Worm (Caenorhabditis elegans) whole organism, L4 larva: Measurements from ENCODE around the gene zer-1.

Experiments used
- T20F7.1 ChIP-seq: fragments of 200-800 bp; sonication (Bioruptor generic); optimal IDR thresholded peaks from 2 replicates; lab custom pipeline; 2018; ENCODE audit warnings: mild to moderate bottlenecking, missing genetic modification characterization, missing compliant biosample characterization
- Y48G9A.11 ChIP-seq: fragments of 200-800 bp; sonication (Bioruptor generic); IDR thresholded peaks from 2 replicates; pipeline ENCODE4 v1.3.6; 2022; ENCODE audit warnings: missing genetic modification reagents, missing genetic modification characterization, missing compliant biosample characterization
- ZK546.5 ChIP-seq, 2 experiments: sonication (generic microtip); optimal IDR thresholded peaks; 2 replicates each; lab custom pipeline; 2017; ENCODE audit warnings: missing biosample characterization in 2 of 2, missing genetic modification characterization in 2 of 2
- aha-1 ChIP-seq: fragments of 150-350 bp; peaks from one replicate; lab custom pipeline; 2014; ENCODE audit warnings: missing biosample characterization, missing genetic modification characterization
- ama-1 ChIP-seq: fragments of 150-350 bp; optimal IDR thresholded peaks from 2 replicates; lab custom pipeline; 2014; ENCODE audit warnings: inconsistent platforms, mixed read lengths
- ceh-28 ChIP-seq: fragments of 150-350 bp; optimal IDR thresholded peaks from 2 replicates; lab custom pipeline; 2014; ENCODE audit warnings: missing biosample characterization, missing genetic modification reagents, missing genetic modification characterization
- ceh-32 ChIP-seq: sonication (generic microtip); optimal IDR thresholded peaks from 2 replicates; lab custom pipeline; 2016; ENCODE audit warnings: mild to moderate bottlenecking, missing genetic modification characterization, missing compliant biosample characterization; ENCODE audit not compliant: poor library complexity
- cey-2 ChIP-seq: sonication (generic microtip); optimal IDR thresholded peaks from 3 replicates; lab custom pipeline; 2017; ENCODE audit warnings: missing genetic modification characterization, mild to moderate bottlenecking, missing compliant biosample characterization, antibody characterized with exemption, borderline replicate concordance; ENCODE audit not compliant: insufficient read depth
- ctbp-1 ChIP-seq: fragments of 200-800 bp; sonication (Bioruptor generic); IDR thresholded peaks from 2 replicates; pipeline ENCODE4 v1.3.6; 2022; ENCODE audit warnings: missing genetic modification reagents, missing genetic modification characterization, missing compliant biosample characterization
- daf-12 ChIP-seq: fragments of 150-350 bp; optimal IDR thresholded peaks from 2 replicates; lab custom pipeline; 2014; ENCODE audit warnings: missing biosample characterization, missing genetic modification reagents, missing genetic modification characterization
- daf-16 ChIP-seq, 3 experiments: sonication (generic microtip); optimal IDR thresholded peaks; 2 replicates each; lab custom pipeline; 2016 to 2017; ENCODE audit warnings: missing genetic modification characterization in 3 of 3, missing genetic modification reagents in 3 of 3, mild to moderate bottlenecking in 2 of 3, missing compliant biosample characterization in 2 of 3, missing biosample characterization in 1 of 3, moderate library complexity in 1 of 3
- dmd-6 ChIP-seq: fragments of 200-800 bp; sonication (Bioruptor generic); IDR thresholded peaks from 2 replicates; pipeline ENCODE4 v1.3.6; 2022; ENCODE audit warnings: missing genetic modification reagents, missing genetic modification characterization, missing compliant biosample characterization
- dve-1 ChIP-seq: sonication (generic microtip); optimal IDR thresholded peaks from 2 replicates; lab custom pipeline; 2017; ENCODE audit warnings: antibody characterized with exemption, mild to moderate bottlenecking, missing genetic modification characterization, missing compliant biosample characterization; ENCODE audit not compliant: insufficient read depth
- egl-27 ChIP-seq: sonication (generic microtip); optimal IDR thresholded peaks from 3 replicates; lab custom pipeline; 2017; ENCODE audit warnings: missing biosample characterization, missing genetic modification reagents, missing genetic modification characterization
- egl-43 ChIP-seq: fragments of 200-800 bp; sonication (Bioruptor generic); IDR thresholded peaks from 2 replicates; pipeline ENCODE4 v1.3.6; 2022; ENCODE audit warnings: missing genetic modification reagents, missing genetic modification characterization, missing compliant biosample characterization
- fkh-10 ChIP-seq: fragments of 150-350 bp; optimal IDR thresholded peaks from 2 replicates; lab custom pipeline; 2014; ENCODE audit warnings: missing biosample characterization, missing genetic modification reagents, missing genetic modification characterization
- hlh-11 ChIP-seq: fragments of 200-800 bp; sonication (Bioruptor generic); optimal IDR thresholded peaks from 2 replicates; lab custom pipeline; 2018; ENCODE audit warnings: mild to moderate bottlenecking, missing genetic modification characterization, missing compliant biosample characterization
- hlh-30 ChIP-seq: sonication (generic microtip); optimal IDR thresholded peaks from 2 replicates; lab custom pipeline; 2017; ENCODE audit warnings: antibody characterized with exemption, mild to moderate bottlenecking, missing genetic modification characterization, missing compliant biosample characterization; ENCODE audit not compliant: insufficient read depth
- jun-1 ChIP-seq: fragments of 150-350 bp; optimal IDR thresholded peaks from 2 replicates; lab custom pipeline; 2014; ENCODE audit warnings: missing biosample characterization, missing genetic modification reagents, missing genetic modification characterization
- lin-1 ChIP-seq: fragments of 200-800 bp; sonication (Bioruptor generic); IDR thresholded peaks from 2 replicates; pipeline ENCODE4 v1.3.6; 2022; ENCODE audit warnings: missing genetic modification reagents, missing genetic modification characterization, missing compliant biosample characterization
- lin-29 ChIP-seq: fragments of 200-800 bp; sonication (Bioruptor generic); IDR thresholded peaks from 2 replicates; pipeline ENCODE4 v1.3.6; 2022; ENCODE audit warnings: missing genetic modification reagents, missing genetic modification characterization, missing compliant biosample characterization
- lin-39 ChIP-seq: fragments of 150-350 bp; optimal IDR thresholded peaks from 2 replicates; lab custom pipeline; 2014; ENCODE audit warnings: missing biosample characterization, missing genetic modification reagents, missing genetic modification characterization
- lir-3 ChIP-seq: sonication (generic microtip); optimal IDR thresholded peaks from 2 replicates; lab custom pipeline; 2016; ENCODE audit warnings: mild to moderate bottlenecking, missing genetic modification characterization, missing compliant biosample characterization
- lsy-2 ChIP-seq, 2 experiments: fragments of 150-350 bp in 1 of 2; sonication (generic microtip) in 1 of 2; optimal IDR thresholded peaks; 2 replicates each; lab custom pipeline; 2014 to 2017; ENCODE audit warnings: missing biosample characterization in 2 of 2, missing genetic modification characterization in 2 of 2
- madf-5 ChIP-seq, 2 experiments: fragments of 200-800 bp; sonication (Bioruptor generic); IDR thresholded peaks; 2 replicates each; pipeline ENCODE4 v1.3.6; 2022; ENCODE audit warnings: missing compliant biosample characterization in 2 of 2, missing genetic modification characterization in 2 of 2
- mdl-1 ChIP-seq, 2 experiments: fragments of 150-350 bp in 1 of 2; sonication (generic microtip) in 1 of 2; optimal IDR thresholded peaks; 2 replicates each; lab custom pipeline; 2014 to 2017; ENCODE audit warnings: missing biosample characterization in 2 of 2, missing genetic modification characterization in 2 of 2
- mep-1 ChIP-seq: fragments of 150-350 bp; sonication (generic microtip); optimal IDR thresholded peaks from 3 replicates; lab custom pipeline; 2014; ENCODE audit warnings: missing biosample characterization, missing genetic modification characterization
- mes-2 ChIP-seq: sonication (generic microtip); optimal IDR thresholded peaks from 2 replicates; lab custom pipeline; 2016; ENCODE audit warnings: missing genotype, mild to moderate bottlenecking, missing genetic modification characterization, missing compliant biosample characterization; ENCODE audit not compliant: poor library complexity, severe bottlenecking
- mxl-3 ChIP-seq: fragments of 200-800 bp; sonication (Bioruptor generic); optimal IDR thresholded peaks from 2 replicates; lab custom pipeline; 2018; ENCODE audit warnings: mild to moderate bottlenecking, missing genetic modification characterization, missing compliant biosample characterization
- nhr-102 ChIP-seq: sonication (generic microtip); optimal IDR thresholded peaks from 2 replicates; lab custom pipeline; 2016; ENCODE audit warnings: mild to moderate bottlenecking, missing genetic modification characterization, moderate library complexity, missing compliant biosample characterization
- nhr-11 ChIP-seq: fragments of 150-350 bp; optimal IDR thresholded peaks from 2 replicates; lab custom pipeline; 2014; ENCODE audit warnings: missing biosample characterization, missing genetic modification characterization
- nhr-25 ChIP-seq: sonication (generic microtip); optimal IDR thresholded peaks from 2 replicates; lab custom pipeline; 2017; ENCODE audit warnings: missing genetic modification characterization, mild to moderate bottlenecking, missing compliant biosample characterization, antibody characterized with exemption, moderate library complexity, borderline replicate concordance; ENCODE audit not compliant: insufficient read depth
- nhr-28 ChIP-seq: fragments of 150-350 bp; optimal IDR thresholded peaks from 2 replicates; lab custom pipeline; 2014; ENCODE audit warnings: missing biosample characterization, missing genetic modification characterization
- nhr-42 ChIP-seq: fragments of 200-800 bp; sonication (Bioruptor generic); IDR thresholded peaks from 2 replicates; pipeline ENCODE4 v1.3.6; 2022; ENCODE audit warnings: missing genetic modification characterization, missing compliant biosample characterization
- nhr-6 ChIP-seq: fragments of 150-350 bp; optimal IDR thresholded peaks from 2 replicates; lab custom pipeline; 2014; ENCODE audit warnings: missing biosample characterization, missing genetic modification characterization
- nhr-76 ChIP-seq: fragments of 150-350 bp; optimal IDR thresholded peaks from 2 replicates; lab custom pipeline; 2014; ENCODE audit warnings: missing biosample characterization, missing genetic modification characterization
- nhr-77 ChIP-seq: fragments of 150-350 bp; optimal IDR thresholded peaks from 2 replicates; lab custom pipeline; 2014; ENCODE audit warnings: missing biosample characterization, missing genetic modification characterization
- pha-4 ChIP-seq, 2 experiments: fragments of 150-350 bp in 1 of 2; fragments of 200-800 bp in 1 of 2; sonication (Bioruptor generic) in 1 of 2; IDR thresholded peaks in 1 of 2; optimal IDR thresholded peaks in 1 of 2; 2 replicates each; pipeline versions ENCODE4 v1.3.6 to Lab custom; 2014 to 2022; ENCODE audit warnings: missing genetic modification characterization in 2 of 2, missing genetic modification reagents in 2 of 2, missing biosample characterization in 1 of 2, missing compliant biosample characterization in 1 of 2
- php-3 ChIP-seq: fragments of 200-800 bp; sonication (Bioruptor generic); IDR thresholded peaks from 2 replicates; pipeline ENCODE4 v1.3.6; 2022; ENCODE audit warnings: missing genetic modification reagents, missing genetic modification characterization, missing compliant biosample characterization
- sdz-12 ChIP-seq: fragments of 200-800 bp; sonication (Bioruptor generic); optimal IDR thresholded peaks from 2 replicates; lab custom pipeline; 2018; ENCODE audit warnings: mild to moderate bottlenecking, missing genetic modification characterization, missing compliant biosample characterization
- snpc-4 ChIP-seq: fragments of 150-350 bp; optimal IDR thresholded peaks from 2 replicates; lab custom pipeline; 2014; ENCODE audit warnings: missing biosample characterization, missing genetic modification characterization
- spr-1 ChIP-seq: sonication (generic microtip); optimal IDR thresholded peaks from 2 replicates; lab custom pipeline; 2016; ENCODE audit warnings: mild to moderate bottlenecking, missing genetic modification characterization, missing compliant biosample characterization
- zip-2 ChIP-seq: fragments of 150-350 bp; optimal IDR thresholded peaks from 2 replicates; lab custom pipeline; 2014; ENCODE audit warnings: missing biosample characterization, missing genetic modification characterization
- ztf-7 ChIP-seq: fragments of 150-350 bp; optimal IDR thresholded peaks from 2 replicates; lab custom pipeline; 2014; ENCODE audit warnings: missing biosample characterization, missing genetic modification characterization

zer-1 gene

DNA sequence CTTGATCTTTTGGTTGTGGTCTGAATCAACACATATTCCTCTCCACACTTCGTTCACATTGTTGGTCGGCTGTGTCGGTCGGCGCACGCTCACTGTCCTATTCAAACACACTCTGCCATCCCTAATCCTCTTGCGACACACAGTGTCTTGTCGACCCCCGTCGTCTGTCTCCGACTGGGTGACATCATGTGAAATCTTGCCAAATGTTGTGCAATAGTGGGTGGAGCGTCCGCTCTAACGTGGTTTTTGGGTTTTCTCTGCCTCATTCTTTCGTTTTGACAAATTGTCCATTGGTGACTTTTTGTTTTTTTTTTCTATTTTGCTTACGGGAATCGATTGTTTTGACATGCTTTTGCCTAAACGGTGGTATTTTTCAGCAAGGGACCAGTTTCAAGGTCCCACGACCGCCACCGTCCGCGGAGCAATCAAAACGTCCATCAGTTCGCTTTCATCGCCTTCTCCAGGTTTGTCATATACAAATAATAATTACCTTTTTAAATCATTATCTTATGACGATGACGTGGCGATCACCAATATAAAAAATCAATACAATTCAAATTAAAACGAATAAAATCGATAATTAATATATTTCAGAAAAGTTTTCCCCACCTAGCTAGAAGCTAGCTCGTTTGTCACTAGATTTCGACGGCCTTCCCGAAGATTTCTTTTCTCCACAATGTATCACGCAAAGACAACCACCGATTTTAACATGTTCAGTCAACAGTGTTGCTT is 52.7 kb downstream of the zer-1 start (continued):
- TF ChIP-seq lir-3 (tag; lab: Kevin White, UChicago), result no peak
- TF ChIP-seq nhr-42 (GFP tag; lab: Robert Waterston, UW), result peak; percentile 82
- no peak for TF ChIP-seq ceh-32 (tag; lab: Kevin White, UChicago)
- peak; percentile 37 for TF ChIP-seq nhr-76
- TF ChIP-seq hlh-30 (tag; lab: Kevin White, UChicago), result peak; percentile 98
- TF ChIP-seq daf-12 (tag; lab: Kevin White, UChicago), result no peak
- TF ChIP-seq zip-2, result no peak
- peak; percentile 92 for TF ChIP-seq nhr-25 (tag; lab: Kevin White, UChicago)
- peak; percentile 96 for TF ChIP-seq fkh-10 (GFP tag; lab: Kevin White, UChicago)
- TF ChIP-seq pha-4 (GFP tag; IDR thresholded peaks at IDR 0.05; lab: Robert Waterston, UW), result peak; percentile 79
- TF ChIP-seq pha-4 (tag; optimal IDR thresholded peaks at IDR 0.05; lab: Kevin White, UChicago), result peak; percentile 75
- no peak for TF ChIP-seq lin-29 (GFP tag; lab: Robert Waterston, UW)
- peak; percentile 86 to 98 for TF ChIP-seq mdl-1 (tag; optimal IDR thresholded peaks at IDR 0.05; lab: Kevin White, UChicago)
- peak; percentile 78 for TF ChIP-seq egl-43 (GFP tag; lab: Robert Waterston, UW)
- peak; percentile 82 for TF ChIP-seq ctbp-1
- no peak for TF ChIP-seq egl-27 (tag; lab: Kevin White, UChicago)
- TF ChIP-seq snpc-4 (tag; lab: Kevin White, UChicago), result no peak
- TF ChIP-seq lin-1, result peak; percentile 78; the same call in 1 of the 2 replicates
- TF ChIP-seq cey-2 (tag; lab: Kevin White, UChicago), result peak; percentile 82
- no peak for TF ChIP-seq Y48G9A.11 (GFP tag; lab: Robert Waterston, UW)
- TF ChIP-seq spr-1 (tag; lab: Kevin White, UChicago), result peak; percentile 75
- peak; percentile 78 to 92 for TF ChIP-seq lsy-2 (tag; optimal IDR thresholded peaks at IDR 0.05; lab: Kevin White, UChicago)
- TF ChIP-seq, all 104 proteins: peak for 64

DNA sequence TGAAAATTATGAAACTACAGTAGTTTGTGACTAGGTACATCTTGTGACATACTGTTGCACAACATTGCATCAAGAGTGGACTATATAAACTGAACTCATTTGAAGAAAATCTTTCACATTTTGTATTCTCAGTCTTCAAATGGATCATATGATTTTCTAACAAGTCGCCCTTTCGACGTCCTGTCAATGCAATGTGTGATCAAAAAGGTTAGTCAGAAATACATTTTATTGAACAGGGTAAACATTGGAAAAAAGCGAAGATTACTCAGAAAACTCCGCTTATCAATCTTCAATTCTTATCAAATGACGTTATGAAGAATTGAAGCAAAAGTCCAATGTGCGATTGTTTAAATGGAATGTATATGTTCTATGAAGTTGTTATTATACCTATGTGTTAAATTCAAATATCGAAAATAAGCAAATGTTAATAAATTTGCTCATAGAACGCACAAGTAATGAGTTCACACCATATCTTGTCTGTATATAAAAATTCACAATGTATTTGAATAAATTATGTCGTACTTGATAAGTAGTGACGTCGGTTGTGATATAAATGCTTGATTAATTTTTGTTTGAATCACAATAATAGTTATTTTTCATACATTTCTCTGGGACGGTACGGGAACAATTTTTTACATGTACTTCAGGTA is 53.6 kb downstream of the zer-1 start, which contains the start of gene zip-2:
Gene zip-2, plus strand, starts transcription at position 128 of the 650 bp plus-strand sequence.
- TF ChIP-seq nhr-76, result no peak
- no peak for TF ChIP-seq lin-39
- TF ChIP-seq T20F7.1, result peak; percentile 38
- TF ChIP-seq egl-27 (tag; lab: Kevin White, UChicago), result no peak
- TF ChIP-seq ama-1 (lab: Kevin White, UChicago), result no peak
- peak in 1 of 2 experiments; percentile 58 for TF ChIP-seq lsy-2 (tag; optimal IDR thresholded peaks at IDR 0.05; lab: Kevin White, UChicago)
- peak; percentile 91 for TF ChIP-seq nhr-28 (tag; lab: Kevin White, UChicago)
- TF ChIP-seq nhr-11 (tag; lab: Kevin White, UChicago), result peak; percentile 33
- TF ChIP-seq aha-1 (tag; lab: Kevin White, UChicago), result peak; percentile 91
- peak; percentile 74 for TF ChIP-seq hlh-30 (tag; lab: Kevin White, UChicago)
- peak; percentile 7 for TF ChIP-seq ztf-7 (tag; lab: Kevin White, UChicago)
- peak; percentile 71 for TF ChIP-seq nhr-77 (tag; lab: Kevin White, UChicago)
- TF ChIP-seq madf-5 (GFP tag; IDR thresholded peaks at IDR 0.05; lab: Robert Waterston, UW), result no peak
- no peak for TF ChIP-seq daf-16 (GFP tag; optimal IDR thresholded peaks at IDR 0.05; lab: Kevin White, UChicago)
- TF ChIP-seq daf-16 (tag; optimal IDR thresholded peaks at IDR 0.05; lab: Kevin White, UChicago), result peak; percentile 95
- TF ChIP-seq hlh-11 (tag; lab: Kevin White, UChicago), result peak; percentile 89
- TF ChIP-seq php-3, result peak; percentile 64
- no peak for TF ChIP-seq ZK546.5 (tag; optimal IDR thresholded peaks at IDR 0.05; lab: Kevin White, UChicago)
- TF ChIP-seq lin-1, result peak; percentile 72; the same call in 1 of the 2 replicates
- TF ChIP-seq ceh-28 (tag; lab: Kevin White, UChicago), result no peak
- TF ChIP-seq dmd-6 (GFP tag; lab: Robert Waterston, UW), result peak; percentile 90
- TF ChIP-seq dve-1 (tag; lab: Kevin White, UChicago), result peak; percentile 95
- no peak for TF ChIP-seq sdz-12 (GFP tag; lab: Kevin White, UChicago)
- TF ChIP-seq mep-1 (tag; lab: Kevin White, UChicago), result peak; percentile 68
- peak; percentile 43 for TF ChIP-seq mes-2 (tag; lab: Kevin White, UChicago)
- peak; percentile 29 for TF ChIP-seq nhr-102 (tag; lab: Kevin White, UChicago)
- peak; percentile 83 for TF ChIP-seq nhr-6
- TF ChIP-seq pha-4 (GFP tag; IDR thresholded peaks at IDR 0.05; lab: Robert Waterston, UW), result no peak
- TF ChIP-seq pha-4 (tag; optimal IDR thresholded peaks at IDR 0.05; lab: Kevin White, UChicago), result peak; percentile 25
- TF ChIP-seq jun-1 (tag; lab: Kevin White, UChicago), result peak; percentile 45
- peak; percentile 32 for TF ChIP-seq mxl-3
